Fruit fly (Drosophila melanogaster) whole organism, embryonic: ENCODE data around the gene CG10793.
A peak's percentile ranks its signal among the peaks of the same experiment; 100 is the strongest.

Experiments used
- Blimp-1 ChIP-seq: fragments of 200-800 bp; sonication (Bioruptor generic); optimal IDR thresholded peaks from 3 replicates; lab custom pipeline; 2018; ENCODE audit warnings: missing biosample characterization, missing genetic modification characterization, mild to moderate bottlenecking, moderate library complexity, missing genetic modification reagents
- Bteb2 ChIP-seq: fragments of 200-800 bp; sonication (Bioruptor generic); optimal IDR thresholded peaks from 2 replicates; lab custom pipeline; 2016; ENCODE audit warnings: missing biosample characterization, missing genetic modification characterization
- CG10565 ChIP-seq: fragments of 200-800 bp; sonication (Bioruptor generic); optimal IDR thresholded peaks from 3 replicates; lab custom pipeline; 2016; ENCODE audit warnings: missing biosample characterization, mild to moderate bottlenecking, missing genetic modification characterization
- CG11456 ChIP-seq: fragments of 200-800 bp; sonication (Bioruptor generic); IDR thresholded peaks from 3 replicates; pipeline ENCODE4 v1.3.6; 2022; ENCODE audit warnings: missing biosample characterization, missing genetic modification characterization
- CG11695 ChIP-seq: fragments of 200-800 bp; sonication (Bioruptor generic); IDR thresholded peaks from 3 replicates; pipeline ENCODE4 v1.3.6; 2022; ENCODE audit warnings: missing biosample characterization, missing genetic modification characterization
- CG12071 ChIP-seq: fragments of 200-800 bp; sonication (Bioruptor generic); optimal IDR thresholded peaks from 3 replicates; lab custom pipeline; 2018; ENCODE audit warnings: missing biosample characterization, mild to moderate bottlenecking, missing genetic modification characterization
- CG12236 ChIP-seq: fragments of 200-800 bp; sonication (Bioruptor generic); optimal IDR thresholded peaks from 2 replicates; lab custom pipeline; 2016; ENCODE audit warnings: missing biosample characterization, missing genetic modification characterization
- CG13424 ChIP-seq: fragments of 200-800 bp; sonication (Bioruptor generic); optimal IDR thresholded peaks from 2 replicates; lab custom pipeline; 2019; ENCODE audit warnings: missing biosample characterization, mild to moderate bottlenecking, missing genetic modification characterization, moderate library complexity
- CG17328 ChIP-seq: fragments of 200-800 bp; sonication (Bioruptor generic); IDR thresholded peaks from 2 replicates; pipeline ENCODE4 v1.3.6; 2022; ENCODE audit warnings: missing biosample characterization, missing genetic modification characterization
- CG17829 ChIP-seq: fragments of 200-800 bp; optimal IDR thresholded peaks from 2 replicates; lab custom pipeline; 2019; ENCODE audit warnings: missing biosample characterization, mild to moderate bottlenecking, missing genetic modification characterization, moderate library complexity
- CG2199 ChIP-seq: fragments of 200-800 bp; sonication (Bioruptor generic); IDR thresholded peaks from 3 replicates; pipeline ENCODE4 v1.3.6; 2022; ENCODE audit warnings: missing biosample characterization, missing genetic modification characterization
- CG4282 ChIP-seq: fragments of 200-800 bp; sonication (Bioruptor generic); optimal IDR thresholded peaks from 2 replicates; lab custom pipeline; 2016; ENCODE audit warnings: missing biosample characterization, missing genetic modification characterization
- CG4404 ChIP-seq: fragments of 200-800 bp; sonication (Bioruptor generic); IDR thresholded peaks from 2 replicates; pipeline ENCODE4 v1.3.6; 2022; ENCODE audit warnings: missing biosample characterization, missing genetic modification characterization
- CG4820 ChIP-seq: fragments of 200-800 bp; sonication (Bioruptor generic); optimal IDR thresholded peaks from 3 replicates; lab custom pipeline; 2016; ENCODE audit warnings: missing biosample characterization, missing genetic modification characterization
- CG7745 ChIP-seq: fragments of 200-800 bp; sonication (Bioruptor generic); optimal IDR thresholded peaks from 2 replicates; lab custom pipeline; 2018; ENCODE audit warnings: missing biosample characterization, mild to moderate bottlenecking, missing genetic modification characterization, moderate library complexity
- D ChIP-seq, 2 experiments: fragments of 200-800 bp in 1 of 2; fragments of >200 bp in 1 of 2; sonication (Bioruptor generic) in 1 of 2; optimal IDR thresholded peaks; 2 replicates in 1 of 2; 3 replicates in 1 of 2; lab custom pipeline; 2017; ENCODE audit warnings: mild to moderate bottlenecking in 1 of 2, missing biosample characterization in 1 of 2, missing genetic modification characterization in 1 of 2, missing genetic modification reagents in 1 of 2
- Deaf1 ChIP-seq: fragments of 200-800 bp; optimal IDR thresholded peaks from 3 replicates; lab custom pipeline; 2019; ENCODE audit warnings: missing biosample characterization, mild to moderate bottlenecking, missing genetic modification characterization, moderate library complexity
- Elba2 ChIP-seq: fragments of 200-800 bp; sonication (Bioruptor generic); optimal IDR thresholded peaks from 3 replicates; lab custom pipeline; 2016; ENCODE audit warnings: missing biosample characterization, missing genetic modification characterization
- Gsc ChIP-seq: fragments of 200-800 bp; sonication (Bioruptor generic); IDR thresholded peaks from 2 replicates; pipeline ENCODE4 v1.3.6; 2022; ENCODE audit warnings: missing biosample characterization, missing genetic modification characterization
- Gug ChIP-seq: fragments of 200-800 bp; sonication (Bioruptor generic); IDR thresholded peaks from 4 replicates; pipeline ENCODE4 v1.3.6; 2022; ENCODE audit warnings: missing biosample characterization, missing genetic modification characterization
- HLH3B ChIP-seq: fragments of 200-800 bp; sonication (Bioruptor generic); IDR thresholded peaks from 2 replicates; pipeline ENCODE4 v1.3.6; 2022; ENCODE audit warnings: missing biosample characterization, missing genetic modification characterization
- Hand ChIP-seq: fragments of 200-800 bp; sonication (Bioruptor generic); optimal IDR thresholded peaks from 2 replicates; lab custom pipeline; 2017; ENCODE audit warnings: mild to moderate bottlenecking, missing biosample characterization, missing genetic modification reagents, missing genetic modification characterization
- Hr39 ChIP-seq: fragments of >200 bp; optimal IDR thresholded peaks from 2 replicates; lab custom pipeline; 2017
- Lpt ChIP-seq: fragments of >200 bp; optimal IDR thresholded peaks from 2 replicates; lab custom pipeline; 2018; ENCODE audit warnings: missing biosample characterization, missing genetic modification characterization
- Nf-YA ChIP-seq: fragments of 200-800 bp; sonication (Bioruptor generic); IDR thresholded peaks from 2 replicates; pipeline ENCODE4 v1.3.6; 2022; ENCODE audit warnings: missing biosample characterization, missing genetic modification characterization
- Opbp ChIP-seq: fragments of 200-800 bp; sonication (Bioruptor generic); IDR thresholded peaks from 3 replicates; pipeline ENCODE4 v1.3.6; 2022; ENCODE audit warnings: missing biosample characterization, missing genetic modification characterization; ENCODE audit not compliant: partially characterized antibody
- Ptx1 ChIP-seq: fragments of 200-800 bp; sonication (Bioruptor generic); IDR thresholded peaks from 2 replicates; pipeline ENCODE4 v1.3.6; 2022; ENCODE audit warnings: missing biosample characterization, missing genetic modification characterization
- Sox100B ChIP-seq: fragments of 200-800 bp; sonication (Bioruptor generic); optimal IDR thresholded peaks from 3 replicates; lab custom pipeline; 2018; ENCODE audit warnings: missing biosample characterization, mild to moderate bottlenecking, missing genetic modification characterization
- Trl ChIP-seq, 3 experiments: fragments of >200 bp in 2 of 3; fragments of 200-800 bp in 1 of 3; sonication (Bioruptor generic) in 1 of 3; optimal IDR thresholded peaks; 2 replicates in 1 of 3; 3 replicates in 2 of 3; lab custom pipeline; 2016 to 2017; ENCODE audit warnings: missing biosample characterization in 1 of 3, missing genetic modification characterization in 1 of 3
- Usf ChIP-seq: fragments of 200-800 bp; sonication (Bioruptor generic); optimal IDR thresholded peaks from 2 replicates; lab custom pipeline; 2017; ENCODE audit warnings: missing genotype, missing biosample characterization, missing genetic modification characterization
- ap ChIP-seq: fragments of 200-800 bp; sonication (Bioruptor generic); IDR thresholded peaks from 2 replicates; pipeline ENCODE4 v1.3.6; 2022; ENCODE audit warnings: missing biosample characterization, missing genetic modification characterization
- bab2 ChIP-seq: fragments of 200-800 bp; sonication (Bioruptor generic); optimal IDR thresholded peaks from 2 replicates; lab custom pipeline; 2016; ENCODE audit warnings: missing biosample characterization, missing genetic modification characterization
- cas ChIP-seq: fragments of 200-800 bp; sonication (Bioruptor generic); IDR thresholded peaks from 2 replicates; pipeline ENCODE4 v1.3.6; 2022; ENCODE audit warnings: missing biosample characterization, missing genetic modification characterization
- chinmo ChIP-seq: fragments of 200-800 bp; sonication (Bioruptor generic); IDR thresholded peaks from 4 replicates; pipeline ENCODE4 v1.3.6; 2022; ENCODE audit warnings: missing biosample characterization, missing genetic modification characterization; ENCODE audit not compliant: partially characterized antibody
- ci ChIP-seq: fragments of 200-800 bp; sonication (Bioruptor generic); IDR thresholded peaks from 3 replicates; pipeline ENCODE4 v1.3.6; 2022; ENCODE audit warnings: missing biosample characterization, missing genetic modification characterization
- fd102C ChIP-seq: fragments of 200-800 bp; sonication (Bioruptor generic); optimal IDR thresholded peaks from 2 replicates; lab custom pipeline; 2018; ENCODE audit warnings: missing biosample characterization, mild to moderate bottlenecking, missing genetic modification characterization, moderate library complexity
- fd96Cb ChIP-seq: fragments of 200-800 bp; sonication (Bioruptor generic); optimal IDR thresholded peaks from 2 replicates; lab custom pipeline; 2018; ENCODE audit warnings: missing biosample characterization, mild to moderate bottlenecking, missing genetic modification characterization, moderate library complexity
- gce ChIP-seq: fragments of 200-800 bp; sonication (Bioruptor generic); IDR thresholded peaks from 3 replicates; pipeline ENCODE4 v1.3.6; 2022; ENCODE audit warnings: missing biosample characterization, missing genetic modification characterization
- gfzf ChIP-seq: fragments of 200-800 bp; sonication (Bioruptor generic); optimal IDR thresholded peaks from 2 replicates; lab custom pipeline; 2016; ENCODE audit warnings: missing biosample characterization, mild to moderate bottlenecking, missing genetic modification characterization, moderate library complexity
- grn ChIP-seq: fragments of 200-800 bp; sonication (Bioruptor generic); optimal IDR thresholded peaks from 3 replicates; lab custom pipeline; 2017; ENCODE audit warnings: missing biosample characterization, missing genetic modification characterization
- gsb ChIP-seq: fragments of 200-800 bp; sonication (Bioruptor generic); IDR thresholded peaks from 2 replicates; pipeline ENCODE4 v1.3.6; 2022; ENCODE audit warnings: missing biosample characterization, missing genetic modification characterization
- gsb-n ChIP-seq: fragments of 200-800 bp; sonication (Bioruptor generic); optimal IDR thresholded peaks from 3 replicates; lab custom pipeline; 2018; ENCODE audit warnings: missing biosample characterization, mild to moderate bottlenecking, missing genetic modification characterization
- knrl ChIP-seq: fragments of 200-800 bp; sonication (Bioruptor generic); IDR thresholded peaks from 3 replicates; pipeline ENCODE4 v1.3.6; 2022; ENCODE audit warnings: missing biosample characterization, missing genetic modification characterization; ENCODE audit not compliant: partially characterized antibody
- ranshi ChIP-seq: fragments of 200-800 bp; sonication (Bioruptor generic); IDR thresholded peaks from 2 replicates; pipeline ENCODE4 v1.3.6; 2022; ENCODE audit warnings: missing biosample characterization, missing genetic modification characterization
- row ChIP-seq: fragments of 200-800 bp; sonication (Bioruptor generic); IDR thresholded peaks from 3 replicates; pipeline ENCODE4 v1.3.6; 2022; ENCODE audit warnings: missing biosample characterization, missing genetic modification characterization
- sna ChIP-seq: fragments of 200-800 bp; sonication (Bioruptor generic); IDR thresholded peaks from 2 replicates; pipeline ENCODE4 v1.3.6; 2022; ENCODE audit warnings: missing biosample characterization, missing genetic modification characterization; ENCODE audit not compliant: partially characterized antibody
- sob ChIP-seq: fragments of 200-800 bp; sonication (Bioruptor generic); IDR thresholded peaks from 2 replicates; pipeline ENCODE4 v1.3.6; 2022; ENCODE audit warnings: missing biosample characterization, missing genetic modification characterization
- sr ChIP-seq: fragments of 200-800 bp; sonication (Bioruptor generic); IDR thresholded peaks from 3 replicates; pipeline ENCODE4 v1.3.6; 2022; ENCODE audit warnings: missing biosample characterization, missing genetic modification characterization
- tin ChIP-seq: fragments of 200-800 bp; sonication (Bioruptor generic); optimal IDR thresholded peaks from 3 replicates; lab custom pipeline; 2016; ENCODE audit warnings: missing biosample characterization, missing genetic modification characterization
- tll ChIP-seq, 2 experiments: fragments of 200-800 bp in 1 of 2; fragments of >200 bp in 1 of 2; sonication (Bioruptor generic) in 1 of 2; optimal IDR thresholded peaks; 2 replicates each; lab custom pipeline; 2017 to 2019; ENCODE audit warnings: missing biosample characterization in 2 of 2, missing genetic modification characterization in 2 of 2, mild to moderate bottlenecking in 1 of 2, moderate library complexity in 1 of 2

Gene CG10793

dm6 chrX:3328980-3329379, 12.8 kb upstream of the CG10793 start (continued):
- TF ChIP-seq Deaf1 (tag; lab: Kevin White, UChicago) (no peak), gfzf (no peak), CG12236 (GFP tag; lab: Kevin White, UChicago) (peak; percentile 7), Sox100B (GFP tag; lab: Kevin White, UChicago) (peak; percentile 58), CG2199 (GFP tag; lab: Robert Waterston, UW) (no peak), ap (GFP tag; lab: Robert Waterston, UW) (peak; percentile 48; the same call in 1 of the 2 replicates), gsb-n (tag; lab: Kevin White, UChicago) (no peak), CG4404 (peak; percentile 51), Gsc (no peak), bab2 (GFP tag; lab: Kevin White, UChicago) (peak; percentile 56), sob (GFP tag; lab: Robert Waterston, UW) (peak; percentile 81), CG13424 (peak; percentile 84), gce (peak; percentile 80; the same call in 2 of the 3 replicates), CG7745 (tag; lab: Kevin White, UChicago) (no peak), Ptx1 (GFP tag; lab: Robert Waterston, UW) (peak; percentile 80), grn (GFP tag; lab: Kevin White, UChicago) (no peak), Blimp-1 (GFP tag; lab: Kevin White, UChicago) (peak; percentile 53), CG12071 (peak; percentile 84), sr (peak; percentile 76; the same call in 2 of the 3 replicates), HLH3B (peak; percentile 76), gsb (GFP tag; lab: Robert Waterston, UW) (peak; percentile 75), Bteb2 (GFP tag; lab: Kevin White, UChicago) (peak; percentile 73), ci (GFP tag; lab: Robert Waterston, UW) (peak; percentile 90), Lpt (GFP tag; lab: Kevin White, UChicago) (no peak), D (optimal IDR thresholded peaks at IDR 0.05; lab: Kevin White, UChicago) (no peak), D (GFP tag; optimal IDR thresholded peaks at IDR 0.05; lab: Kevin White, UChicago) (peak; percentile 30), Usf (peak; percentile 15), tll (GFP tag; optimal IDR thresholded peaks at IDR 0.05; lab: Kevin White, UChicago) (no peak), chinmo (GFP tag; lab: Robert Waterston, UW) (0 out of 4 replicates have a peak, but pooled peaks have one; percentile 38), row (peak; percentile 78), sna (GFP tag; lab: Robert Waterston, UW) (no peak), cas (GFP tag; lab: Robert Waterston, UW) (0 out of 2 replicates have a peak, but pooled peaks have one; percentile 56), CG10565 (GFP tag; lab: Kevin White, UChicago) (peak; percentile 7), CG11695 (peak; percentile 81), Hr39 (lab: Kevin White, UChicago) (no peak), knrl (GFP tag; lab: Robert Waterston, UW) (no peak), CG4820 (GFP tag; lab: Kevin White, UChicago) (peak; percentile 26), Trl (optimal IDR thresholded peaks at IDR 0.05; lab: Kevin White, UChicago) (no peak), Trl (GFP tag; optimal IDR thresholded peaks at IDR 0.05; lab: Kevin White, UChicago) (peak; percentile 61), fd102C (no peak), CG17829 (peak; percentile 55), CG4282 (GFP tag; lab: Kevin White, UChicago) (peak; percentile 22), Opbp (no peak), CG17328 (peak; percentile 71), CG11456 (GFP tag; lab: Robert Waterston, UW) (peak; percentile 84), Nf-YA (peak; percentile 74), Elba2 (no peak), fd96Cb (peak; percentile 40), ranshi (GFP tag; lab: Robert Waterston, UW) (peak; percentile 85), Gug (GFP tag; lab: Robert Waterston, UW) (peak; percentile 61; the same call in 2 of the 4 replicates), Hand (GFP tag; lab: Kevin White, UChicago) (peak; percentile 65), tin (GFP tag; lab: Kevin White, UChicago) (peak; percentile 51)
